Worm (Caenorhabditis elegans): ENCODE data around the gene fbxa-14.

Gene fbxa-14

ce11 chrIII:1308209-1308608 lies 16.2 kb downstream of the fbxa-14 start, which contains the start of gene fbxa-79:
Gene fbxa-79 (minus strand): TSS chrIII:1308294.
- TF ChIP-seq elt-2 (tag; optimal IDR thresholded peaks at IDR 0.05) = peak; percentile 9
- no peak for TF ChIP-seq fkh-10 (GFP tag; optimal IDR thresholded peaks at IDR 0.05)

- TF ChIP-seq ceh-24 (tag; optimal IDR thresholded peaks at IDR 0.05) (no peak), ceh-31 (tag; optimal IDR thresholded peaks at IDR 0.05) (no peak)
Measured at ce11 chrIII:1307333-1307732, 17.1 kb downstream of the fbxa-14 start.

- TF ChIP-seq hlh-15 (tag; optimal IDR thresholded peaks at IDR 0.05) = no peak
- no peak for TF ChIP-seq fax-1 (tag; optimal IDR thresholded peaks at IDR 0.05)
- TF ChIP-seq pat-9 (tag; optimal IDR thresholded peaks at IDR 0.05) = no peak
- no peak for TF ChIP-seq mec-3 (tag; optimal IDR thresholded peaks at IDR 0.05; ENCODE audit: borderline replicate concordance)
- no peak for TF ChIP-seq eyg-1 (tag; optimal IDR thresholded peaks at IDR 0.05)
- TF ChIP-seq ref-2 (tag; optimal IDR thresholded peaks at IDR 0.05) = no peak
- TF ChIP-seq zip-5 (tag; optimal IDR thresholded peaks at IDR 0.05) = no peak
- TF ChIP-seq rnt-1 (tag; optimal IDR thresholded peaks at IDR 0.05) = no peak
- no peak for TF ChIP-seq nfya-1 (tag; optimal IDR thresholded peaks at IDR 0.05)
- no peak for TF ChIP-seq lim-6 (tag; optimal IDR thresholded peaks at IDR 0.05)
Measured at ce11 chrIII:1303414-1303813, 21.0 kb downstream of the fbxa-14 start, which contains the start of gene fbxa-75. Gene fbxa-75 (plus strand): TSS chrIII:1303714.

ce11 chrIII:1297604-1298003 lies 26.8 kb downstream of the fbxa-14 start, which contains the start of gene fbxa-28:
Gene fbxa-28 (plus strand): TSS chrIII:1297904.
- TF ChIP-seq unc-42 (tag; optimal IDR thresholded peaks at IDR 0.05) = no peak
- TF ChIP-seq pax-1 (tag; optimal IDR thresholded peaks at IDR 0.05) = no peak
- TF ChIP-seq C08G9.2 (tag; optimal IDR thresholded peaks at IDR 0.05) = no peak
- no peak for TF ChIP-seq fkh-10 (GFP tag; optimal IDR thresholded peaks at IDR 0.05)
- TF ChIP-seq elt-2 (tag; optimal IDR thresholded peaks at IDR 0.05) = no peak
- no peak for TF ChIP-seq ets-4 (tag; optimal IDR thresholded peaks at IDR 0.05)
- TF ChIP-seq unc-55 (GFP tag; optimal IDR thresholded peaks at IDR 0.05) = no peak
- TF ChIP-seq hlh-13 (GFP tag; optimal IDR thresholded peaks at IDR 0.05) = no peak
- TF ChIP-seq ceh-24 (tag; optimal IDR thresholded peaks at IDR 0.05) = no peak
- TF ChIP-seq madf-2 (tag; optimal IDR thresholded peaks at IDR 0.05) = no peak

- no peak for TF ChIP-seq C38D4.7 (GFP tag; optimal IDR thresholded peaks at IDR 0.05)
- peak; percentile 65 for TF ChIP-seq elt-2 (tag; optimal IDR thresholded peaks at IDR 0.05)
Measured at ce11 chrIII:1295149-1295716, 29.2 kb downstream of the fbxa-14 start, which contains the start of gene fbxa-35. Gene fbxa-35 (plus strand): TSS chrIII:1295666.

ce11 chrIII:1293135-1293534 lies 31.3 kb downstream of the fbxa-14 start, which contains the start of gene fbxa-36:
Gene fbxa-36 (minus strand): TSS chrIII:1293235.
- TF ChIP-seq dve-1 (tag; optimal IDR thresholded peaks at IDR 0.05) (no peak), lin-11 (tag; optimal IDR thresholded peaks at IDR 0.05) (no peak), C08G9.2 (tag; optimal IDR thresholded peaks at IDR 0.05) (no peak), ceh-34 (tag; optimal IDR thresholded peaks at IDR 0.05) (no peak), pros-1 (tag; optimal IDR thresholded peaks at IDR 0.05) (no peak)

- no peak for TF ChIP-seq sdc-2 (tag; optimal IDR thresholded peaks at IDR 0.05)
- peak; percentile 96 for TF ChIP-seq elt-2 (tag; optimal IDR thresholded peaks at IDR 0.05)
Measured at ce11 chrIII:1289139-1289538, 35.3 kb downstream of the fbxa-14 start.

All from whole organism, late embryonic.